Fruit fly (Drosophila melanogaster): Measurements from ENCODE around the gene Ziz.

Gene Ziz

dm6 chr2L:7508867-7509266, 12.8 kb upstream of the Ziz start:
- no peak for TF ChIP-seq jim (GFP tag; optimal IDR thresholded peaks at IDR 0.05)
- no peak for TF ChIP-seq OdsH (GFP tag; optimal IDR thresholded peaks at IDR 0.05)
- TF ChIP-seq GATAd (GFP tag; optimal IDR thresholded peaks at IDR 0.05): no peak
- TF ChIP-seq Sp1 (GFP tag; optimal IDR thresholded peaks at IDR 0.05): no peak
- TF ChIP-seq br (GFP tag; optimal IDR thresholded peaks at IDR 0.05): no peak
- no peak for TF ChIP-seq foxo (GFP tag; optimal IDR thresholded peaks at IDR 0.05)
- TF ChIP-seq Vsx2 (GFP tag; optimal IDR thresholded peaks at IDR 0.05; ENCODE audit: partially characterized antibody): no peak
- no peak for TF ChIP-seq Dfd (GFP tag; optimal IDR thresholded peaks at IDR 0.05)
- no peak for TF ChIP-seq HLH106 (tag; optimal IDR thresholded peaks at IDR 0.05)
- no peak for TF ChIP-seq Rel (GFP tag; optimal IDR thresholded peaks at IDR 0.05)
- no peak for TF ChIP-seq Rel (tag; optimal IDR thresholded peaks at IDR 0.05)
- TF ChIP-seq ey (GFP tag; optimal IDR thresholded peaks at IDR 0.05): no peak
- no peak for TF ChIP-seq h (GFP tag; optimal IDR thresholded peaks at IDR 0.05)

dm6 chr2L:7508463-7508862, 12.4 kb upstream of the Ziz start:
- TF ChIP-seq Sp1 (GFP tag; optimal IDR thresholded peaks at IDR 0.05) (no peak), usp (GFP tag; optimal IDR thresholded peaks at IDR 0.05) (no peak), foxo (GFP tag; optimal IDR thresholded peaks at IDR 0.05) (no peak), CrebA (GFP tag; optimal IDR thresholded peaks at IDR 0.05; ENCODE audit: borderline replicate concordance) (no peak), CG9705 (GFP tag; optimal IDR thresholded peaks at IDR 0.05) (no peak), GATAd (GFP tag; optimal IDR thresholded peaks at IDR 0.05) (no peak), Mio (GFP tag; optimal IDR thresholded peaks at IDR 0.05) (no peak), CG32264 (GFP tag; optimal IDR thresholded peaks at IDR 0.05) (no peak), Myc (optimal IDR thresholded peaks at IDR 0.05) (no peak), dsf (GFP tag; optimal IDR thresholded peaks at IDR 0.05; ENCODE audit: borderline replicate concordance) (no peak), fru (GFP tag; optimal IDR thresholded peaks at IDR 0.05) (no peak), rgr (GFP tag; optimal IDR thresholded peaks at IDR 0.05) (no peak), tai (GFP tag; optimal IDR thresholded peaks at IDR 0.05) (no peak), h (GFP tag; optimal IDR thresholded peaks at IDR 0.05) (no peak), Jra (GFP tag; optimal IDR thresholded peaks at IDR 0.05) (no peak), OdsH (GFP tag; optimal IDR thresholded peaks at IDR 0.05) (no peak)

- TF ChIP-seq sage (GFP tag; optimal IDR thresholded peaks at IDR 0.05): no peak
- no peak for TF ChIP-seq usp (GFP tag; optimal IDR thresholded peaks at IDR 0.05)
- no peak for TF ChIP-seq CG9705 (GFP tag; optimal IDR thresholded peaks at IDR 0.05)
- no peak for TF ChIP-seq fru (GFP tag; optimal IDR thresholded peaks at IDR 0.05)
- TF ChIP-seq ey (GFP tag; optimal IDR thresholded peaks at IDR 0.05): no peak
- TF ChIP-seq Myc (optimal IDR thresholded peaks at IDR 0.05): peak; percentile 9
Observed at dm6 chr2L:7507447-7507846, 11.3 kb upstream of the Ziz start.

dm6 chr2L:7505976-7506375, 9.9 kb upstream of the Ziz start:
- TF ChIP-seq CrebA (GFP tag; optimal IDR thresholded peaks at IDR 0.05; ENCODE audit: borderline replicate concordance) (no peak), OdsH (GFP tag; optimal IDR thresholded peaks at IDR 0.05) (no peak), usp (GFP tag; optimal IDR thresholded peaks at IDR 0.05) (no peak)

- TF ChIP-seq br (GFP tag; optimal IDR thresholded peaks at IDR 0.05) (no peak), dl (GFP tag; optimal IDR thresholded peaks at IDR 0.05; ENCODE audit: insufficient read depth in 1 of 2, partially characterized antibody in 2 of 2) (no peak), foxo (GFP tag; optimal IDR thresholded peaks at IDR 0.05) (no peak), Hr83 (GFP tag; optimal IDR thresholded peaks at IDR 0.05; ENCODE audit: poor library complexity, severe bottlenecking) (no peak), usp (GFP tag; optimal IDR thresholded peaks at IDR 0.05) (no peak), CrebA (GFP tag; optimal IDR thresholded peaks at IDR 0.05; ENCODE audit: borderline replicate concordance) (no peak), GATAd (GFP tag; optimal IDR thresholded peaks at IDR 0.05) (no peak), Mio (GFP tag; optimal IDR thresholded peaks at IDR 0.05) (no peak), h (GFP tag; optimal IDR thresholded peaks at IDR 0.05) (no peak), sv (GFP tag; optimal IDR thresholded peaks at IDR 0.05) (no peak), Jra (GFP tag; optimal IDR thresholded peaks at IDR 0.05) (no peak), Hr78 (GFP tag; optimal IDR thresholded peaks at IDR 0.05) (no peak), fru (GFP tag; optimal IDR thresholded peaks at IDR 0.05) (no peak), jim (GFP tag; optimal IDR thresholded peaks at IDR 0.05) (no peak), N (GFP tag; optimal IDR thresholded peaks at IDR 0.05) (no peak), CG32264 (GFP tag; optimal IDR thresholded peaks at IDR 0.05) (no peak)
Observed at dm6 chr2L:7504529-7504928, 8.4 kb upstream of the Ziz start.
